Worm (Caenorhabditis elegans): ENCODE results near the gene nish-1.

The nish-1 gene

DNA sequence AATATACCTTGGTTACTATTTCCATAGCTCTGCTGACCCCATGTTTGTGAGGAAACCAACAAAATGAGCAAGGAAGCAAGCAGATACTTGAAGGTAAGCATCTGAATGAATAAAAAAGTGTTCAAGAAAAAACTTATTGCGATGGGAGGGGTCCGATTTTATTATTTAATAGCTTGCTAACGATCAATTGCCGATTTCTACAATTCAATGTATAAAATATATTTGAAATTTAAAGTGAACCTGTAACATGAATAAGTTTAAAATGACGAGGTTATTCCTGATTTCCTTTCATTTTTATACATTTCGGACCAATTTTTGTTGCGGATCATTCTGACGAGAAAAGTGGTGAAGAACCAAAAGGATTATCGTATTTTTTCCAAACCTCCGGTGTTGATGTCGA lies 32.4 kb downstream of the nish-1 start, which contains the start of gene srlf-13:
srlf-13 (minus strand) TSS at position 101 of the 400 bp plus-strand sequence.
- TF ChIP-seq ceh-22 (tag; optimal IDR thresholded peaks at IDR 0.05) (no peak), gmeb-2 (tag; optimal IDR thresholded peaks at IDR 0.05) (no peak)

DNA sequence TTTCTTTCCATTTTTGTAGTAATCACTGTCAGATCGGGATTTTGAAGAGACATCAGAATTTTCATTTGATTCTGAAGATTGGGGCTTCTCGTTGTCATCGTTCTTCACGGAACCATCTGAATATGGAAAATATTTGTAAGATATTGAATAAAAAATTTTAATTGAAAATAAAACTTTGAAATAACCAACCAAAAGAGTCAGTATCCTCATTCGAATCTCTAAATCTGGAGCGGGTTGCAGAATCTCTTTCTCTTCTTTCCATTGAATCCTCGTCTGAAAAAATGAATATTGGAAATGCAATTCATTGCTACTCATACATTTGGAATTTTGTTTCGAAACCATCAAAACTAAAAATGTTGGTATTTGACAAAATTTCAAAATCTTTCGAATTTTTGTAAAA lies 34.0 kb downstream of the nish-1 start:
- TF ChIP-seq pha-4 (tag; optimal IDR thresholded peaks at IDR 0.05) = no peak
- no peak for TF ChIP-seq sdc-2 (tag; optimal IDR thresholded peaks at IDR 0.05)
- TF ChIP-seq pag-3 (tag; optimal IDR thresholded peaks at IDR 0.05; ENCODE audit: borderline replicate concordance) = no peak
- TF ChIP-seq lin-11 (tag; optimal IDR thresholded peaks at IDR 0.05) = no peak
- no peak for TF ChIP-seq pax-1 (tag; optimal IDR thresholded peaks at IDR 0.05)
- no peak for TF ChIP-seq unc-55 (GFP tag; optimal IDR thresholded peaks at IDR 0.05)
- no peak for TF ChIP-seq unc-86 (tag; optimal IDR thresholded peaks at IDR 0.05)
- no peak for TF ChIP-seq hlh-13 (GFP tag; optimal IDR thresholded peaks at IDR 0.05)
- no peak for TF ChIP-seq zip-5 (tag; optimal IDR thresholded peaks at IDR 0.05)
- no peak for TF ChIP-seq ahr-1 (tag; optimal IDR thresholded peaks at IDR 0.05)
- no peak for TF ChIP-seq lim-6 (tag; optimal IDR thresholded peaks at IDR 0.05)
- no peak for TF ChIP-seq ceh-45 (GFP tag; IDR thresholded peaks at IDR 0.05)
- no peak for TF ChIP-seq ceh-6 (GFP tag; optimal IDR thresholded peaks at IDR 0.05)
- TF ChIP-seq ets-4 (tag; optimal IDR thresholded peaks at IDR 0.05) = no peak
- TF ChIP-seq ceh-9 (tag; optimal IDR thresholded peaks at IDR 0.05) = no peak

- TF ChIP-seq C38D4.7 (GFP tag; optimal IDR thresholded peaks at IDR 0.05) = no peak
- no peak for TF ChIP-seq nhr-232 (tag; optimal IDR thresholded peaks at IDR 0.05)
- no peak for TF ChIP-seq ceh-9 (tag; optimal IDR thresholded peaks at IDR 0.05)
- no peak for TF ChIP-seq unc-86 (tag; optimal IDR thresholded peaks at IDR 0.05)
- TF ChIP-seq hlh-30 (tag; optimal IDR thresholded peaks at IDR 0.05; ENCODE audit: insufficient read depth) = no peak
- TF ChIP-seq che-1 (tag; optimal IDR thresholded peaks at IDR 0.05) = no peak
- TF ChIP-seq nhr-11 (tag; optimal IDR thresholded peaks at IDR 0.05) = no peak
- no peak for TF ChIP-seq pqm-1 (tag; optimal IDR thresholded peaks at IDR 0.05)
- TF ChIP-seq hlh-6 (tag; optimal IDR thresholded peaks at IDR 0.05) = no peak
- no peak for TF ChIP-seq fkh-6 (tag; optimal IDR thresholded peaks at IDR 0.05)
- TF ChIP-seq pat-9 (tag; optimal IDR thresholded peaks at IDR 0.05) = no peak
- TF ChIP-seq unc-3 (GFP tag; conservative IDR thresholded peaks at IDR 0.05) = no peak
- TF ChIP-seq unc-3 (tag; optimal IDR thresholded peaks at IDR 0.05) = no peak
- no peak for TF ChIP-seq lim-6 (tag; optimal IDR thresholded peaks at IDR 0.05)
- TF ChIP-seq hlh-13 (GFP tag; optimal IDR thresholded peaks at IDR 0.05) = no peak
- no peak for TF ChIP-seq T23F11.4 (GFP tag; optimal IDR thresholded peaks at IDR 0.05)
- TF ChIP-seq K09A11.1 (tag; optimal IDR thresholded peaks at IDR 0.05; ENCODE audit: insufficient read depth) = no peak
These were observed 35.0 kb downstream of the nish-1 start, which contains the start of the genes F13E9.9 and F13E9.19 for ce11 chrIV:10899091-10899490. F13E9.9 (minus strand) TSS chrIV:10899191. F13E9.19 (plus strand) TSS chrIV:10899406.

ce11 chrIV:10900083-10900482 lies 36.0 kb downstream of the nish-1 start, which contains the start of gene srlf-30:
srlf-30 (plus strand) TSS chrIV:10900383.
- TF ChIP-seq fkh-6 (tag; optimal IDR thresholded peaks at IDR 0.05) = no peak
- TF ChIP-seq mec-3 (tag; optimal IDR thresholded peaks at IDR 0.05; ENCODE audit: borderline replicate concordance) = no peak
- TF ChIP-seq lin-11 (tag; optimal IDR thresholded peaks at IDR 0.05) = no peak
- no peak for TF ChIP-seq zip-5 (tag; optimal IDR thresholded peaks at IDR 0.05)
- no peak for TF ChIP-seq hlh-30 (tag; optimal IDR thresholded peaks at IDR 0.05; ENCODE audit: insufficient read depth)

- TF ChIP-seq ceh-9 (tag; optimal IDR thresholded peaks at IDR 0.05) (no peak), unc-42 (tag; optimal IDR thresholded peaks at IDR 0.05) (no peak), lim-6 (tag; optimal IDR thresholded peaks at IDR 0.05) (no peak), ceh-48 (tag; optimal IDR thresholded peaks at IDR 0.05) (no peak), elt-4 (tag; optimal IDR thresholded peaks at IDR 0.05) (no peak), hlh-30 (tag; optimal IDR thresholded peaks at IDR 0.05; ENCODE audit: insufficient read depth) (no peak), pqm-1 (tag; optimal IDR thresholded peaks at IDR 0.05) (no peak), ttx-3 (tag; optimal IDR thresholded peaks at IDR 0.05) (no peak), ceh-2 (tag; optimal IDR thresholded peaks at IDR 0.05) (no peak), pha-2 (tag; optimal IDR thresholded peaks at IDR 0.05) (no peak), hlh-8 (tag; optimal IDR thresholded peaks at IDR 0.05) (no peak), ceh-45 (GFP tag; IDR thresholded peaks at IDR 0.05) (no peak), pha-4 (tag; optimal IDR thresholded peaks at IDR 0.05) (no peak), tbx-7 (tag; optimal IDR thresholded peaks at IDR 0.05) (no peak), pag-3 (tag; optimal IDR thresholded peaks at IDR 0.05; ENCODE audit: borderline replicate concordance) (no peak), ceh-34 (tag; optimal IDR thresholded peaks at IDR 0.05) (no peak), gmeb-2 (tag; optimal IDR thresholded peaks at IDR 0.05) (no peak), nfya-1 (tag; optimal IDR thresholded peaks at IDR 0.05) (no peak), fkh-6 (tag; optimal IDR thresholded peaks at IDR 0.05) (no peak)
These were observed 38.3 kb downstream of the nish-1 start for ce11 chrIV:10902476-10902875.
